Fruit fly (Drosophila melanogaster) whole organism, pupa: ENCODE measurements around the gene run.

Source experiments
- CG12605 ChIP-seq: fragments of 200-800 bp; sonication (Bioruptor generic); IDR thresholded peaks from 2 replicates; pipeline ENCODE4 v1.3.6; 2022; ENCODE audit warnings: missing biosample characterization, missing genetic modification characterization
- CG13204 ChIP-seq: fragments of 200-800 bp; sonication (Bioruptor generic); optimal IDR thresholded peaks from 2 replicates; lab custom pipeline; 2018; ENCODE audit warnings: missing biosample characterization, mild to moderate bottlenecking, missing genetic modification characterization, moderate library complexity
- CG32121 ChIP-seq: fragments of 200-800 bp; sonication (Bioruptor generic); IDR thresholded peaks from 2 replicates; pipeline ENCODE4 v1.3.6; 2022; ENCODE audit warnings: missing biosample characterization, missing genetic modification characterization
- CG34367 ChIP-seq: fragments of 200-800 bp; sonication (Bioruptor generic); optimal IDR thresholded peaks from 2 replicates; lab custom pipeline; 2018; ENCODE audit warnings: missing biosample characterization, mild to moderate bottlenecking, missing genetic modification characterization
- CG4496 ChIP-seq: fragments of 200-800 bp; sonication (Bioruptor generic); IDR thresholded peaks from 3 replicates; pipeline ENCODE4 v1.3.6; 2022; ENCODE audit warnings: missing biosample characterization, missing genetic modification characterization
- CG8159 ChIP-seq: fragments of 200-800 bp; sonication (Bioruptor generic); optimal IDR thresholded peaks from 3 replicates; lab custom pipeline; 2018; ENCODE audit warnings: missing biosample characterization, mild to moderate bottlenecking, missing genetic modification characterization, moderate library complexity
- CG9948 ChIP-seq: fragments of 200-800 bp; sonication (Bioruptor generic); optimal IDR thresholded peaks from 2 replicates; lab custom pipeline; 2018; ENCODE audit warnings: missing biosample characterization, mild to moderate bottlenecking, missing genetic modification characterization, moderate library complexity
- D1 ChIP-seq: fragments of 200-800 bp; sonication (Bioruptor generic); optimal IDR thresholded peaks from 2 replicates; lab custom pipeline; 2018; ENCODE audit warnings: missing biosample characterization, mild to moderate bottlenecking, missing genetic modification characterization, moderate library complexity
- EcR ChIP-seq: fragments of 200-800 bp; sonication (Bioruptor generic); optimal IDR thresholded peaks from 3 replicates; lab custom pipeline; 2019; ENCODE audit warnings: missing biosample characterization, missing genetic modification characterization, mild to moderate bottlenecking, moderate library complexity, missing genetic modification reagents
- Pif1B ChIP-seq: fragments of 200-800 bp; sonication (Bioruptor generic); optimal IDR thresholded peaks from 3 replicates; lab custom pipeline; 2016; ENCODE audit warnings: missing biosample characterization, missing genetic modification characterization
- Snoo ChIP-seq: fragments of 200-800 bp; sonication (Bioruptor generic); optimal IDR thresholded peaks from 3 replicates; lab custom pipeline; 2017; ENCODE audit warnings: missing biosample characterization, mild to moderate bottlenecking, missing genetic modification characterization, inconsistent platforms
- fd96Ca ChIP-seq: fragments of 200-800 bp; sonication (Bioruptor generic); IDR thresholded peaks from 3 replicates; pipeline ENCODE4 v1.3.6; 2022; ENCODE audit warnings: missing biosample characterization, missing genetic modification characterization
- gl ChIP-seq: fragments of 200-800 bp; sonication (Bioruptor generic); optimal IDR thresholded peaks from 2 replicates; lab custom pipeline; 2018; ENCODE audit warnings: missing biosample characterization, mild to moderate bottlenecking, missing genetic modification characterization
- rn ChIP-seq: fragments of 200-800 bp; sonication (Bioruptor generic); IDR thresholded peaks from 2 replicates; pipeline ENCODE4 v1.3.6; 2022; ENCODE audit warnings: missing biosample characterization, missing genetic modification characterization

DNA sequence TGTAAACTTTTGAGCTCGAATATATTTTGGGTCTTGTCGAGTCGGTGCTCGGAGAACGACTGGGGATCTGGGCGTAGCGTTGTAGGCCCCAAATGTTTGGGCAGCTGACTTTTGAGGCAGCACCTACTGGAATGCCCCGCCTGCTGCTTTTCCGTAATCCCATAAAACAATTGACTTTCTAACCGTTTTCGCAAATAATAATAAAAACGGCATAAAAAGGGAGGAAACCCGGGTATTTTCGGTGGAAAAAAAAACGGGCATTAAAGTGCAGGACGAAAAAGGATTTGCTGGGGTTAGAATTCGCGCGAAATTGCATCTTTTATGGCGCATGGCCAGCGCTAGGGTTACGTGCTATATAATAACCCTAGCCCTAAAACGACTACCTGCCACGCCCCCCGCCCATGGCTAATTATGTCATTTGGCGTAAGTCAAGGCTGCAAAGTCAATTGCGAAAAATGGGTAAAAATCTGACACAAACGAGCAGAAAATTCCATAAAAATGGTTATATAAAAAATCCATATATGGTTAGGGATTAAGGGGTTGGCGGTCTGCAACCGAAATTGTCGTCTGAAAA, 45.5 kb downstream of the run start, which contains the start of gene CG1324:
- TF ChIP-seq CG12605 (GFP tag; lab: Robert Waterston, UW) = no peak
- no peak for TF ChIP-seq Snoo (tag; lab: Kevin White, UChicago)
- TF ChIP-seq Pif1B = no peak
- TF ChIP-seq fd96Ca (GFP tag; lab: Robert Waterston, UW) = no peak
- no peak for TF ChIP-seq CG9948 (tag; lab: Kevin White, UChicago)
- TF ChIP-seq CG4496 (GFP tag; lab: Robert Waterston, UW) = no peak
- TF ChIP-seq CG34367 (tag; lab: Kevin White, UChicago) = no peak
- no peak for TF ChIP-seq CG13204 (GFP tag; lab: Kevin White, UChicago)
- no peak for TF ChIP-seq CG32121 (GFP tag; lab: Robert Waterston, UW)
- no peak for TF ChIP-seq EcR
- no peak for TF ChIP-seq gl (tag; lab: Kevin White, UChicago)
- TF ChIP-seq CG8159 (tag; lab: Kevin White, UChicago) = no peak
- TF ChIP-seq rn (GFP tag; lab: Robert Waterston, UW) = no peak
- TF ChIP-seq D1 = no peak
